Fruit fly (Drosophila melanogaster): ENCODE results near the gene RYa-R.

The RYa-R gene

DNA sequence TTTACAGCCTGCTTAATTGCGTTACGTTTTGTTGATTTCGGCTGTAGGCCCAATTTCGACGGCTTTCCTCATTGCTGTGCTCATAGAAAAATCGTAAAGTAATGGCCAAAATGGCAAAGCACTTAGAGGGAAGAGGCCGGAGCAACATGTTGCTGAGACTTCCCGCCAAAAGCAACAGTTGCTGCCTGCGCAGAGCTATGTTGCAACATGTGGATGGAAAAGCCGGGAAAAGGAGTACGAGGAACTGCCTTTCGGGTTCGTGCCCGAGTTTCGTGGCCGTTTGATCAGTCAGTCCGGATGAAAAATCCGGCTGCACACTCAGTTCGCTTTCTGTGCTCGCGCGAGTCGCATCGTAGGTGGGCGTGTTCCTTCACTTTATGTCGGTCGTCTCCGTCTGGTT, at the start of gene RYa-R:
TSS of gene RYa-R (plus strand) at position 339 of the 400 bp plus-strand sequence.
- TF ChIP-seq CG8632 (GFP tag; optimal IDR thresholded peaks at IDR 0.05) (no peak), CG16779 (tag; optimal IDR thresholded peaks at IDR 0.05) (no peak), CG6808 (GFP tag; optimal IDR thresholded peaks at IDR 0.05) (no peak), CG6792 (GFP tag; optimal IDR thresholded peaks at IDR 0.05) (no peak), eg (GFP tag; IDR thresholded peaks at IDR 0.05) (no peak), Gug (GFP tag; IDR thresholded peaks at IDR 0.05) (no peak), net (GFP tag; optimal IDR thresholded peaks at IDR 0.05) (no peak), fd59A (GFP tag; optimal IDR thresholded peaks at IDR 0.05) (no peak), Hr39 (GFP tag; optimal IDR thresholded peaks at IDR 0.05) (no peak), Eip93F (GFP tag; optimal IDR thresholded peaks at IDR 0.05) (no peak), Ets21C (GFP tag; optimal IDR thresholded peaks at IDR 0.05) (no peak), ss (GFP tag; optimal IDR thresholded peaks at IDR 0.05) (no peak), Eip75B (GFP tag; optimal IDR thresholded peaks at IDR 0.05) (no peak), dac (GFP tag; optimal IDR thresholded peaks at IDR 0.05) (no peak)

- TF ChIP-seq CG11762 (GFP tag; optimal IDR thresholded peaks at IDR 0.05; ENCODE audit: insufficient read depth) (no peak), vri (GFP tag; optimal IDR thresholded peaks at IDR 0.05) (no peak), Blimp-1 (GFP tag; optimal IDR thresholded peaks at IDR 0.05) (no peak), Sox14 (GFP tag; optimal IDR thresholded peaks at IDR 0.05) (peak; percentile 2), ss (GFP tag; optimal IDR thresholded peaks at IDR 0.05) (peak; percentile 71 to 80), CG10631 (GFP tag; optimal IDR thresholded peaks at IDR 0.05) (no peak), Eip75B (GFP tag; optimal IDR thresholded peaks at IDR 0.05) (no peak), CG4318 (GFP tag; optimal IDR thresholded peaks at IDR 0.05) (no peak), Lpt (GFP tag; optimal IDR thresholded peaks at IDR 0.05) (no peak), Eip93F (GFP tag; optimal IDR thresholded peaks at IDR 0.05) (peak; percentile 70), spab (GFP tag; optimal IDR thresholded peaks at IDR 0.05) (peak; percentile 0), CG9139 (GFP tag; optimal IDR thresholded peaks at IDR 0.05) (peak; percentile 76), CG15336 (GFP tag; IDR thresholded peaks at IDR 0.05) (peak; percentile 52; the same call in 1 of the 2 replicates), CG6808 (GFP tag; optimal IDR thresholded peaks at IDR 0.05) (peak; percentile 71), CG10669 (GFP tag; optimal IDR thresholded peaks at IDR 0.05) (peak; percentile 33), achi (GFP tag; optimal IDR thresholded peaks at IDR 0.05) (no peak), CG8319 (GFP tag; optimal IDR thresholded peaks at IDR 0.05) (no peak), Hr39 (GFP tag; optimal IDR thresholded peaks at IDR 0.05) (no peak), fd85E (GFP tag; optimal IDR thresholded peaks at IDR 0.05) (no peak), CG6854 (GFP tag; optimal IDR thresholded peaks at IDR 0.05) (peak; percentile 86), dsx (GFP tag; optimal IDR thresholded peaks at IDR 0.05; ENCODE audit: poor library complexity, severe bottlenecking) (no peak), Smox (GFP tag; optimal IDR thresholded peaks at IDR 0.05) (no peak), CG6792 (GFP tag; optimal IDR thresholded peaks at IDR 0.05) (no peak), Hr38 (GFP tag; optimal IDR thresholded peaks at IDR 0.05) (no peak), topi (GFP tag; optimal IDR thresholded peaks at IDR 0.05) (peak; percentile 27), Eip78C (GFP tag) (peak; percentile 86), Sox102F (GFP tag; optimal IDR thresholded peaks at IDR 0.05) (no peak), CG11294 (GFP tag; IDR thresholded peaks at IDR 0.05) (no peak), CG6276 (GFP tag; optimal IDR thresholded peaks at IDR 0.05) (peak; percentile 72), cyc (GFP tag; optimal IDR thresholded peaks at IDR 0.05) (no peak), esn (GFP tag; optimal IDR thresholded peaks at IDR 0.05) (peak; percentile 48), CG32006 (GFP tag; optimal IDR thresholded peaks at IDR 0.05) (no peak), Ets96B (tag; optimal IDR thresholded peaks at IDR 0.05) (no peak), OdsH (GFP tag; optimal IDR thresholded peaks at IDR 0.05) (no peak), acj6 (GFP tag; optimal IDR thresholded peaks at IDR 0.05) (no peak), fd59A (GFP tag; optimal IDR thresholded peaks at IDR 0.05) (no peak), net (GFP tag; optimal IDR thresholded peaks at IDR 0.05) (no peak), eg (GFP tag; IDR thresholded peaks at IDR 0.05) (no peak), Hr4 (GFP tag; optimal IDR thresholded peaks at IDR 0.05) (no peak), CG16779 (tag; optimal IDR thresholded peaks at IDR 0.05) (peak; percentile 53), fkh (GFP tag; optimal IDR thresholded peaks at IDR 0.05) (no peak), CG11902 (GFP tag; optimal IDR thresholded peaks at IDR 0.05) (no peak), Gug (GFP tag; IDR thresholded peaks at IDR 0.05) (no peak), lz (GFP tag; optimal IDR thresholded peaks at IDR 0.05) (no peak)
Observed at dm6 chr3R:26947296-26947880, 49.4 kb upstream of the RYa-R start, which contains the start of gene Spag1. Gene Spag1 (plus strand): TSS chr3R:26947830.
